Fruit fly (Drosophila melanogaster): ENCODE results near the gene Bub3.

Bub3 gene

dm6 chr3R:29723048-29723656, 47.9 kb upstream of the Bub3 start, which contains the start of gene Pcd (continued):
- TF ChIP-seq CG31388 (GFP tag; optimal IDR thresholded peaks at IDR 0.05) (no peak), fd96Cb (tag; optimal IDR thresholded peaks at IDR 0.05) (no peak), bbx (GFP tag; IDR thresholded peaks at IDR 0.05; ENCODE audit: partially characterized antibody) (peak; percentile 31; the same call in 1 of the 2 replicates), peb (GFP tag; IDR thresholded peaks at IDR 0.05) (no peak), cato (GFP tag; optimal IDR thresholded peaks at IDR 0.05; ENCODE audit: borderline replicate concordance) (no peak), oc (tag; optimal IDR thresholded peaks at IDR 0.05) (no peak), Hr51 (GFP tag; optimal IDR thresholded peaks at IDR 0.05) (no peak), NC2β (GFP tag; optimal IDR thresholded peaks at IDR 0.05) (no peak), CG10654 (GFP tag; optimal IDR thresholded peaks at IDR 0.05) (no peak), CG7357 (GFP tag; IDR thresholded peaks at IDR 0.05) (no peak), chn (GFP tag; optimal IDR thresholded peaks at IDR 0.05) (no peak), sc (optimal IDR thresholded peaks at IDR 0.05) (no peak), sc (GFP tag; optimal IDR thresholded peaks at IDR 0.05) (no peak), CG14050 (GFP tag; IDR thresholded peaks at IDR 0.05) (no peak), disco-r (GFP tag; optimal IDR thresholded peaks at IDR 0.05) (no peak), CG10565 (GFP tag; optimal IDR thresholded peaks at IDR 0.05) (no peak), sima (GFP tag; optimal IDR thresholded peaks at IDR 0.05) (no peak), en (GFP tag; optimal IDR thresholded peaks at IDR 0.05) (no peak), az2 (GFP tag; optimal IDR thresholded peaks at IDR 0.05) (no peak), CkIIα-i1 (GFP tag; IDR thresholded peaks at IDR 0.05) (no peak), CG10431 (GFP tag; optimal IDR thresholded peaks at IDR 0.05) (no peak), MTF-1 (GFP tag; optimal IDR thresholded peaks at IDR 0.05; ENCODE audit: borderline replicate concordance) (no peak), CG1602 (GFP tag; optimal IDR thresholded peaks at IDR 0.05) (no peak), Opbp (GFP tag; IDR thresholded peaks at IDR 0.05; ENCODE audit: partially characterized antibody) (no peak), cad (GFP tag; optimal IDR thresholded peaks at IDR 0.05) (no peak), CG1603 (tag; optimal IDR thresholded peaks at IDR 0.05) (peak; percentile 30), CG4617 (GFP tag; optimal IDR thresholded peaks at IDR 0.05; ENCODE audit: borderline replicate concordance) (peak; percentile 5), Vsx1 (GFP tag; optimal IDR thresholded peaks at IDR 0.05) (no peak), CG15073 (GFP tag; optimal IDR thresholded peaks at IDR 0.05) (no peak), CG12299 (tag; optimal IDR thresholded peaks at IDR 0.05) (no peak), D19A (tag; optimal IDR thresholded peaks at IDR 0.05) (no peak), Bteb2 (GFP tag; optimal IDR thresholded peaks at IDR 0.05) (no peak), CG7928 (GFP tag; optimal IDR thresholded peaks at IDR 0.05) (no peak), CG12219 (GFP tag; optimal IDR thresholded peaks at IDR 0.05) (no peak), prd (optimal IDR thresholded peaks at IDR 0.05) (no peak), prd (GFP tag; IDR thresholded peaks at IDR 0.05) (no peak), CG10209 (GFP tag; optimal IDR thresholded peaks at IDR 0.05) (no peak), CG18476 (GFP tag; optimal IDR thresholded peaks at IDR 0.05) (no peak), tx (GFP tag; optimal IDR thresholded peaks at IDR 0.05) (no peak), Dad (GFP tag; optimal IDR thresholded peaks at IDR 0.05) (no peak), slou (GFP tag; optimal IDR thresholded peaks at IDR 0.05) (no peak), CG9215 (GFP tag; IDR thresholded peaks at IDR 0.05) (no peak), Nf-YA (GFP tag; IDR thresholded peaks at IDR 0.05) (no peak), CG17361 (GFP tag; IDR thresholded peaks at IDR 0.05) (no peak), CG7963 (GFP tag; IDR thresholded peaks at IDR 0.05; ENCODE audit: partially characterized antibody) (no peak), Xrp1 (GFP tag; IDR thresholded peaks at IDR 0.05) (no peak), CG14667 (GFP tag; IDR thresholded peaks at IDR 0.05) (no peak), knrl (GFP tag; IDR thresholded peaks at IDR 0.05; ENCODE audit: partially characterized antibody) (no peak), kni (GFP tag; optimal IDR thresholded peaks at IDR 0.05) (no peak), Myb (GFP tag; optimal IDR thresholded peaks at IDR 0.05) (no peak), btn (GFP tag; optimal IDR thresholded peaks at IDR 0.05) (no peak)
